Fruit fly (Drosophila melanogaster) whole organism, embryonic: ENCODE results near the gene CG34384.

Source experiments
- Abd-B ChIP-seq: fragments of 200-800 bp; sonication (Bioruptor generic); optimal IDR thresholded peaks from 2 replicates; lab custom pipeline; 2018; ENCODE audit warnings: missing biosample characterization, mild to moderate bottlenecking, missing genetic modification characterization, moderate library complexity
- CG10321 ChIP-seq: fragments of 200-800 bp; sonication (Bioruptor generic); IDR thresholded peaks from 2 replicates; pipeline ENCODE4 v1.3.6; 2022; ENCODE audit warnings: missing biosample characterization, missing genetic modification characterization
- CG11093 ChIP-seq: fragments of 200-800 bp; sonication (Bioruptor generic); IDR thresholded peaks from 3 replicates; pipeline ENCODE4 v1.3.6; 2022; ENCODE audit warnings: missing biosample characterization, missing genetic modification characterization
- CG15479 ChIP-seq: fragments of 200-800 bp; sonication (Bioruptor generic); optimal IDR thresholded peaks from 3 replicates; lab custom pipeline; 2019; ENCODE audit warnings: missing biosample characterization, mild to moderate bottlenecking, missing genetic modification characterization, moderate library complexity
- CG1603 ChIP-seq: fragments of 200-800 bp; sonication (Bioruptor generic); optimal IDR thresholded peaks from 2 replicates; lab custom pipeline; 2019; ENCODE audit warnings: missing biosample characterization, mild to moderate bottlenecking, missing genetic modification characterization, moderate library complexity
- CG16863 ChIP-seq: fragments of 200-800 bp; sonication (Bioruptor generic); optimal IDR thresholded peaks from 3 replicates; lab custom pipeline; 2016; ENCODE audit warnings: missing biosample characterization, missing genetic modification characterization
- CG18011 ChIP-seq: fragments of 200-800 bp; sonication (Bioruptor generic); optimal IDR thresholded peaks from 2 replicates; lab custom pipeline; 2017; ENCODE audit warnings: missing biosample characterization, missing genetic modification characterization, mild to moderate bottlenecking, moderate library complexity, missing genotype
- CG18262 ChIP-seq: fragments of 200-800 bp; optimal IDR thresholded peaks from 3 replicates; lab custom pipeline; 2019; ENCODE audit warnings: missing biosample characterization, mild to moderate bottlenecking, missing genetic modification characterization, moderate library complexity
- CG2202 ChIP-seq: fragments of 200-800 bp; sonication (Bioruptor generic); optimal IDR thresholded peaks from 2 replicates; lab custom pipeline; 2018; ENCODE audit warnings: missing biosample characterization, mild to moderate bottlenecking, missing genetic modification characterization
- CG2712 ChIP-seq: fragments of 200-800 bp; optimal IDR thresholded peaks from 3 replicates; lab custom pipeline; 2019; ENCODE audit warnings: missing biosample characterization, mild to moderate bottlenecking, missing genetic modification characterization, moderate library complexity
- CG3163 ChIP-seq: fragments of 200-800 bp; sonication (Bioruptor generic); optimal IDR thresholded peaks from 3 replicates; lab custom pipeline; 2016; ENCODE audit warnings: missing biosample characterization, missing genetic modification characterization
- CG4424 ChIP-seq: fragments of 200-800 bp; sonication (Bioruptor generic); optimal IDR thresholded peaks from 3 replicates; lab custom pipeline; 2016; ENCODE audit warnings: missing biosample characterization, missing genetic modification characterization
- CG9817 ChIP-seq: fragments of 200-800 bp; sonication (Bioruptor generic); optimal IDR thresholded peaks from 2 replicates; lab custom pipeline; 2018; ENCODE audit warnings: missing biosample characterization, mild to moderate bottlenecking, missing genetic modification characterization, moderate library complexity
- D ChIP-seq, 2 experiments: fragments of 200-800 bp in 1 of 2; fragments of >200 bp in 1 of 2; sonication (Bioruptor generic) in 1 of 2; optimal IDR thresholded peaks; 2 replicates in 1 of 2; 3 replicates in 1 of 2; lab custom pipeline; 2017; ENCODE audit warnings: mild to moderate bottlenecking in 1 of 2, missing biosample characterization in 1 of 2, missing genetic modification characterization in 1 of 2, missing genetic modification reagents in 1 of 2
- D19B ChIP-seq: fragments of 200-800 bp; sonication (Bioruptor generic); optimal IDR thresholded peaks from 2 replicates; lab custom pipeline; 2017; ENCODE audit warnings: missing biosample characterization, mild to moderate bottlenecking, missing genetic modification characterization
- Dip2 ChIP-seq: fragments of 200-800 bp; sonication (Bioruptor generic); IDR thresholded peaks from 2 replicates; pipeline ENCODE4 v1.3.6; 2022; ENCODE audit warnings: missing biosample characterization, missing genetic modification characterization
- HmgD ChIP-seq: fragments of 200-800 bp; sonication (Bioruptor generic); optimal IDR thresholded peaks from 3 replicates; lab custom pipeline; 2016; ENCODE audit warnings: missing biosample characterization, missing genetic modification characterization
- Hmr ChIP-seq: fragments of 200-800 bp; sonication (Bioruptor generic); optimal IDR thresholded peaks from 3 replicates; lab custom pipeline; 2017; ENCODE audit warnings: mild to moderate bottlenecking, missing biosample characterization, missing genetic modification reagents, missing genetic modification characterization
- Lpt ChIP-seq: fragments of >200 bp; optimal IDR thresholded peaks from 2 replicates; lab custom pipeline; 2018; ENCODE audit warnings: missing biosample characterization, missing genetic modification characterization
- MTF-1 ChIP-seq: fragments of 200-800 bp; sonication (Bioruptor generic); optimal IDR thresholded peaks from 2 replicates; lab custom pipeline; 2018; ENCODE audit warnings: missing biosample characterization, mild to moderate bottlenecking, missing genetic modification characterization, borderline replicate concordance
- Meics ChIP-seq: fragments of 200-800 bp; sonication (Bioruptor generic); optimal IDR thresholded peaks from 2 replicates; lab custom pipeline; 2017; ENCODE audit warnings: missing biosample characterization, mild to moderate bottlenecking, missing genetic modification characterization
- NC2β ChIP-seq: fragments of 200-800 bp; sonication (Bioruptor generic); optimal IDR thresholded peaks from 2 replicates; lab custom pipeline; 2016; ENCODE audit warnings: missing biosample characterization, missing genetic modification characterization
- Rfx ChIP-seq: fragments of 200-800 bp; sonication (Bioruptor generic); IDR thresholded peaks from 2 replicates; pipeline ENCODE4 v1.3.6; 2022; ENCODE audit warnings: missing biosample characterization, missing genetic modification characterization
- YL-1 ChIP-seq: fragments of 200-800 bp; sonication (Bioruptor generic); optimal IDR thresholded peaks from 3 replicates; lab custom pipeline; 2017; ENCODE audit warnings: missing biosample characterization, mild to moderate bottlenecking, missing genetic modification characterization
- ac ChIP-seq: fragments of 200-800 bp; sonication (Bioruptor generic); optimal IDR thresholded peaks from 3 replicates; lab custom pipeline; 2017; ENCODE audit warnings: missing biosample characterization, mild to moderate bottlenecking, missing genetic modification characterization
- ash1 ChIP-seq: fragments of 200-800 bp; sonication (Bioruptor generic); optimal IDR thresholded peaks from 2 replicates; lab custom pipeline; 2018; ENCODE audit warnings: missing biosample characterization, mild to moderate bottlenecking, missing genetic modification characterization
- az2 ChIP-seq: fragments of 200-800 bp; sonication (Bioruptor generic); optimal IDR thresholded peaks from 3 replicates; lab custom pipeline; 2016; ENCODE audit warnings: missing biosample characterization, missing genetic modification characterization
- bbx ChIP-seq: fragments of 200-800 bp; sonication (Bioruptor generic); IDR thresholded peaks from 2 replicates; pipeline ENCODE4 v1.3.6; 2022; ENCODE audit warnings: missing biosample characterization, missing genetic modification characterization; ENCODE audit not compliant: partially characterized antibody
- caup ChIP-seq: fragments of 200-800 bp; sonication (Bioruptor generic); optimal IDR thresholded peaks from 3 replicates; lab custom pipeline; 2017; ENCODE audit warnings: missing biosample characterization, mild to moderate bottlenecking, missing genetic modification characterization, moderate library complexity; ENCODE audit not compliant: severe bottlenecking
- crc ChIP-seq: fragments of 200-800 bp; sonication (Bioruptor generic); optimal IDR thresholded peaks from 2 replicates; lab custom pipeline; 2016; ENCODE audit warnings: missing biosample characterization, missing genetic modification characterization
- crol ChIP-seq: fragments of 200-800 bp; sonication (Bioruptor generic); IDR thresholded peaks from 2 replicates; pipeline ENCODE4 v1.3.6; 2022; ENCODE audit warnings: missing biosample characterization, missing genetic modification characterization
- dmrt99B ChIP-seq: fragments of 200-800 bp; sonication (Bioruptor generic); optimal IDR thresholded peaks from 2 replicates; lab custom pipeline; 2018; ENCODE audit warnings: missing biosample characterization, mild to moderate bottlenecking, missing genetic modification characterization, moderate library complexity
- esg ChIP-seq: fragments of 200-800 bp; sonication (Bioruptor generic); conservative IDR thresholded peaks from 2 replicates; pipeline ENCODE4 v1.3.6; 2022; ENCODE audit warnings: missing biosample characterization, missing genetic modification characterization
- gce ChIP-seq: fragments of 200-800 bp; sonication (Bioruptor generic); IDR thresholded peaks from 3 replicates; pipeline ENCODE4 v1.3.6; 2022; ENCODE audit warnings: missing biosample characterization, missing genetic modification characterization
- hth ChIP-seq: fragments of >200 bp; optimal IDR thresholded peaks from 2 replicates; lab custom pipeline; 2017; ENCODE audit warnings: inconsistent platforms
- jigr1 ChIP-seq: fragments of 200-800 bp; sonication (Bioruptor generic); IDR thresholded peaks from 3 replicates; pipeline ENCODE4 v1.3.6; 2022; ENCODE audit warnings: missing biosample characterization, missing genetic modification characterization
- kay ChIP-seq: fragments of 200-800 bp; sonication (Bioruptor generic); optimal IDR thresholded peaks from 2 replicates; lab custom pipeline; 2016; ENCODE audit warnings: missing biosample characterization, missing genetic modification characterization
- lola ChIP-seq, 3 experiments: fragments of >200 bp in 2 of 3; fragments of 200-800 bp in 1 of 3; sonication (Bioruptor generic) in 1 of 3; optimal IDR thresholded peaks; 2 replicates each; lab custom pipeline; 2017 to 2019; ENCODE audit warnings: missing biosample characterization in 3 of 3, missing genetic modification characterization in 3 of 3, mild to moderate bottlenecking in 1 of 3, moderate library complexity in 1 of 3
- odd ChIP-seq: fragments of 200-800 bp; sonication (Bioruptor generic); optimal IDR thresholded peaks from 2 replicates; lab custom pipeline; 2017; ENCODE audit warnings: missing biosample characterization, mild to moderate bottlenecking, missing genetic modification characterization
- repo ChIP-seq: fragments of 200-800 bp; sonication (Bioruptor generic); optimal IDR thresholded peaks from 2 replicates; lab custom pipeline; 2016; ENCODE audit warnings: missing biosample characterization, missing genetic modification characterization
- row ChIP-seq: fragments of 200-800 bp; sonication (Bioruptor generic); IDR thresholded peaks from 3 replicates; pipeline ENCODE4 v1.3.6; 2022; ENCODE audit warnings: missing biosample characterization, missing genetic modification characterization
- sisA ChIP-seq: fragments of 200-800 bp; sonication (Bioruptor generic); IDR thresholded peaks from 2 replicates; pipeline ENCODE4 v1.3.6; 2022; ENCODE audit warnings: missing biosample characterization, missing genetic modification characterization
- slou ChIP-seq: fragments of 200-800 bp; sonication (Bioruptor generic); optimal IDR thresholded peaks from 3 replicates; lab custom pipeline; 2016; ENCODE audit warnings: missing biosample characterization, missing genetic modification characterization
- tin ChIP-seq: fragments of 200-800 bp; sonication (Bioruptor generic); optimal IDR thresholded peaks from 3 replicates; lab custom pipeline; 2016; ENCODE audit warnings: missing biosample characterization, missing genetic modification characterization
- trh ChIP-seq: fragments of 200-800 bp; sonication (Bioruptor generic); optimal IDR thresholded peaks from 2 replicates; lab custom pipeline; 2016; ENCODE audit warnings: missing biosample characterization, missing genetic modification characterization
- zen2 ChIP-seq: fragments of 200-800 bp; sonication (Bioruptor generic); IDR thresholded peaks from 3 replicates; pipeline ENCODE4 v1.3.6; 2022; ENCODE audit warnings: missing biosample characterization, missing genetic modification characterization; ENCODE audit not compliant: partially characterized antibody
- zfh2 ChIP-seq: fragments of 200-800 bp; sonication (Bioruptor generic); optimal IDR thresholded peaks from 2 replicates; lab custom pipeline; 2016; ENCODE audit warnings: missing biosample characterization, missing genetic modification characterization

The CG34384 gene

dm6 chr3R:7809662-7810621 is 4.2 kb upstream of the CG34384 start, which contains the start of the genes CG2993 and sgll (continued):
- peak; percentile 92 for TF ChIP-seq CG4424 (GFP tag; lab: Kevin White, UChicago)
- TF ChIP-seq hth (lab: Kevin White, UChicago) = no peak
- TF ChIP-seq CG1603 (tag; lab: Kevin White, UChicago) = peak; percentile 95
- TF ChIP-seq CG9817 = peak; percentile 94
- TF ChIP-seq az2 = peak; percentile 97
- TF ChIP-seq HmgD (GFP tag; lab: Kevin White, UChicago) = peak; percentile 92
- TF ChIP-seq ac = peak; percentile 68
- peak; percentile 52; the same call in 1 of the 2 replicates for TF ChIP-seq CG10321 (GFP tag; lab: Robert Waterston, UW)
- peak; percentile 82 for TF ChIP-seq CG18262 (tag; lab: Kevin White, UChicago)
- peak; percentile 64 for TF ChIP-seq row
- peak; percentile 75 for TF ChIP-seq zfh2 (GFP tag; lab: Kevin White, UChicago)
- no peak for TF ChIP-seq D (optimal IDR thresholded peaks at IDR 0.05; lab: Kevin White, UChicago)
- peak; percentile 80 for TF ChIP-seq D (GFP tag; optimal IDR thresholded peaks at IDR 0.05; lab: Kevin White, UChicago)
- TF ChIP-seq Dip2 = peak; percentile 90
- no peak for TF ChIP-seq lola (GFP tag; optimal IDR thresholded peaks at IDR 0.05; lab: Kevin White, UChicago)
- peak; percentile 95 for TF ChIP-seq CG16863 (GFP tag; lab: Kevin White, UChicago)
- peak; percentile 96 for TF ChIP-seq sisA
- TF ChIP-seq YL-1 = no peak
- peak; percentile 69 for TF ChIP-seq crc (GFP tag; lab: Kevin White, UChicago)
- no peak for TF ChIP-seq CG18011 (GFP tag; lab: Kevin White, UChicago)
- TF ChIP-seq Abd-B = peak; percentile 79
- peak; percentile 75 for TF ChIP-seq ash1
- TF ChIP-seq D19B (GFP tag; lab: Kevin White, UChicago) = peak; percentile 72
- peak; percentile 84 for TF ChIP-seq kay (GFP tag; lab: Kevin White, UChicago)
- TF ChIP-seq CG15479 = no peak
- TF ChIP-seq MTF-1 (GFP tag; lab: Kevin White, UChicago) = peak; percentile 93
- TF ChIP-seq CG2202 (tag; lab: Kevin White, UChicago) = peak; percentile 68
- peak; percentile 85 for TF ChIP-seq repo
- peak; percentile 89 for TF ChIP-seq trh (GFP tag; lab: Kevin White, UChicago)
- TF ChIP-seq Hmr (GFP tag; lab: Kevin White, UChicago) = peak; percentile 94
- TF ChIP-seq caup (GFP tag; lab: Kevin White, UChicago) = peak; percentile 88
- TF ChIP-seq Lpt = no peak
- peak; percentile 71 for TF ChIP-seq esg
- peak; percentile 97 for TF ChIP-seq tin (GFP tag; lab: Kevin White, UChicago)
- TF ChIP-seq gce (GFP tag; lab: Robert Waterston, UW) = peak; percentile 81
- peak; percentile 88 for TF ChIP-seq CG2712 (tag; lab: Kevin White, UChicago)
- peak; percentile 27; the same call in 1 of the 2 replicates for TF ChIP-seq bbx (GFP tag; lab: Robert Waterston, UW)
- TF ChIP-seq crol (GFP tag; lab: Robert Waterston, UW) = no peak
- peak; percentile 41 for TF ChIP-seq odd
- TF ChIP-seq NC2β = peak; percentile 95
- TF ChIP-seq CG11093 (GFP tag; lab: Robert Waterston, UW) = peak; percentile 87
- TF ChIP-seq slou (GFP tag; lab: Kevin White, UChicago) = peak; percentile 83
- peak; percentile 76; the same call in 2 of the 3 replicates for TF ChIP-seq jigr1 (GFP tag; lab: Robert Waterston, UW)
- peak; percentile 76 for TF ChIP-seq CG3163 (GFP tag; lab: Kevin White, UChicago)
- peak; percentile 79 for TF ChIP-seq dmrt99B (tag; lab: Kevin White, UChicago)
- peak; percentile 98 for TF ChIP-seq Rfx (GFP tag; lab: Robert Waterston, UW)
- no peak for TF ChIP-seq zen2
- TF ChIP-seq Meics (GFP tag; lab: Kevin White, UChicago) = peak; percentile 90
